Fruit fly (Drosophila melanogaster): ENCODE data around the gene CG45489.

- TF ChIP-seq CG1621 (tag; optimal IDR thresholded peaks at IDR 0.05) (no peak), CG11294 (GFP tag; IDR thresholded peaks at IDR 0.05) (no peak), CG11902 (GFP tag; optimal IDR thresholded peaks at IDR 0.05) (no peak), Ets96B (tag; optimal IDR thresholded peaks at IDR 0.05) (no peak), pdm3 (GFP tag; optimal IDR thresholded peaks at IDR 0.05) (no peak), CG9139 (GFP tag; optimal IDR thresholded peaks at IDR 0.05) (no peak)
Measured at dm6 chrX:19890010-19890665, 38.8 kb downstream of the CG45489 start, which contains the start of gene amn.

All from whole organism, prepupa.